Worm (Caenorhabditis elegans) whole organism, young adult: ENCODE results near the gene Y38H6C.9.
"Not testable (repeated sequence)": the region's sequence is repeated elsewhere in the genome, so short reads cannot be mapped to it uniquely, and the experiment has no call there.

Source experiments
- T26A5.8 ChIP-seq: sonication (generic microtip); optimal IDR thresholded peaks from 2 replicates; lab custom pipeline; 2016; ENCODE audit warnings: missing genetic modification characterization, missing compliant biosample characterization
- pha-4 ChIP-seq: fragments of 150-350 bp; sonication (generic microtip); optimal IDR thresholded peaks from 2 replicates; lab custom pipeline; 2014; ENCODE audit warnings: missing biosample characterization, missing genetic modification reagents, missing genetic modification characterization

- not testable (repeated sequence) for TF ChIP-seq pha-4, T26A5.8 (tag; lab: Kevin White, UChicago)
These were observed 41.8 kb downstream of the Y38H6C.9 start for ce11 chrV:20480227-20480626.
